Fruit fly (Drosophila melanogaster) whole organism, embryonic: ENCODE data around the gene Pits.

ENCODE experiments used
- Atf6 ChIP-seq: fragments of 200-800 bp; sonication (Bioruptor generic); IDR thresholded peaks from 2 replicates; pipeline ENCODE4 v1.3.6; 2022; ENCODE audit warnings: missing biosample characterization, missing genetic modification characterization
- BEAF-32 ChIP-seq: fragments of 200-800 bp; sonication (Bioruptor generic); optimal IDR thresholded peaks from 3 replicates; lab custom pipeline; 2017; ENCODE audit warnings: missing biosample characterization, missing genetic modification characterization, mild to moderate bottlenecking, moderate library complexity, missing genetic modification reagents
- CG10267 ChIP-seq: fragments of 200-800 bp; sonication (Bioruptor generic); optimal IDR thresholded peaks from 2 replicates; lab custom pipeline; 2018; ENCODE audit warnings: missing biosample characterization, mild to moderate bottlenecking, missing genetic modification characterization, moderate library complexity
- CG10366 ChIP-seq: fragments of 200-800 bp; sonication (Bioruptor generic); IDR thresholded peaks from 2 replicates; pipeline ENCODE4 v1.3.6; 2022; ENCODE audit warnings: missing biosample characterization, missing genetic modification characterization
- CG11696 ChIP-seq: fragments of 200-800 bp; sonication (Bioruptor generic); IDR thresholded peaks from 2 replicates; pipeline ENCODE4 v1.3.6; 2022; ENCODE audit warnings: missing biosample characterization, missing genetic modification characterization
- CG13123 ChIP-seq: fragments of 200-800 bp; sonication (Bioruptor generic); optimal IDR thresholded peaks from 2 replicates; lab custom pipeline; 2016; ENCODE audit warnings: missing biosample characterization, missing genetic modification characterization
- CG14014 ChIP-seq: fragments of 200-800 bp; sonication (Bioruptor generic); IDR thresholded peaks from 2 replicates; pipeline ENCODE4 v1.3.6; 2022; ENCODE audit warnings: missing biosample characterization, missing genetic modification characterization
- CG14965 ChIP-seq: fragments of 200-800 bp; sonication (Bioruptor generic); optimal IDR thresholded peaks from 2 replicates; lab custom pipeline; 2016; ENCODE audit warnings: missing biosample characterization, missing genetic modification characterization, borderline replicate concordance
- CG15073 ChIP-seq: fragments of 200-800 bp; sonication (Bioruptor generic); optimal IDR thresholded peaks from 2 replicates; lab custom pipeline; 2016; ENCODE audit warnings: missing biosample characterization, missing genetic modification characterization
- CG15601 ChIP-seq: fragments of 200-800 bp; sonication (Bioruptor generic); optimal IDR thresholded peaks from 3 replicates; lab custom pipeline; 2019; ENCODE audit warnings: missing biosample characterization, mild to moderate bottlenecking, missing genetic modification characterization, moderate library complexity
- CG16863 ChIP-seq: fragments of 200-800 bp; sonication (Bioruptor generic); optimal IDR thresholded peaks from 3 replicates; lab custom pipeline; 2016; ENCODE audit warnings: missing biosample characterization, missing genetic modification characterization
- CG2129 ChIP-seq: fragments of 200-800 bp; sonication (Bioruptor generic); IDR thresholded peaks from 2 replicates; pipeline ENCODE4 v1.3.6; 2022; ENCODE audit warnings: missing biosample characterization, missing genetic modification characterization; ENCODE audit not compliant: partially characterized antibody
- CG2678 ChIP-seq: fragments of 200-800 bp; sonication (Bioruptor generic); optimal IDR thresholded peaks from 3 replicates; lab custom pipeline; 2019; ENCODE audit warnings: missing biosample characterization, mild to moderate bottlenecking, missing genetic modification characterization, moderate library complexity
- CG32772 ChIP-seq: fragments of 200-800 bp; sonication (Bioruptor generic); IDR thresholded peaks from 2 replicates; pipeline ENCODE4 v1.3.6; 2022; ENCODE audit warnings: missing biosample characterization, missing genetic modification characterization
- CG3726 ChIP-seq: fragments of 200-800 bp; sonication (Bioruptor generic); IDR thresholded peaks from 3 replicates; pipeline ENCODE4, ENCODE4 v1.3.6; 2022; ENCODE audit warnings: missing biosample characterization, missing genetic modification characterization
- Deaf1 ChIP-seq: fragments of 200-800 bp; optimal IDR thresholded peaks from 3 replicates; lab custom pipeline; 2019; ENCODE audit warnings: missing biosample characterization, mild to moderate bottlenecking, missing genetic modification characterization, moderate library complexity
- Doc3 ChIP-seq: fragments of 200-800 bp; sonication (Bioruptor generic); IDR thresholded peaks from 3 replicates; pipeline ENCODE4 v1.3.6; 2022; ENCODE audit warnings: missing biosample characterization, missing genetic modification characterization; ENCODE audit not compliant: partially characterized antibody
- Dp ChIP-seq: fragments of 200-800 bp; sonication (Bioruptor generic); optimal IDR thresholded peaks from 2 replicates; lab custom pipeline; 2018; ENCODE audit warnings: missing biosample characterization, mild to moderate bottlenecking, missing genetic modification characterization, moderate library complexity
- Drgx ChIP-seq: fragments of 200-800 bp; sonication (Bioruptor generic); IDR thresholded peaks from 2 replicates; pipeline ENCODE4 v1.3.6; 2022; ENCODE audit warnings: missing biosample characterization, missing genetic modification characterization
- Elba2 ChIP-seq: fragments of 200-800 bp; sonication (Bioruptor generic); optimal IDR thresholded peaks from 3 replicates; lab custom pipeline; 2016; ENCODE audit warnings: missing biosample characterization, missing genetic modification characterization
- Fer3 ChIP-seq: fragments of 200-800 bp; sonication (Bioruptor generic); optimal IDR thresholded peaks from 2 replicates; lab custom pipeline; 2018; ENCODE audit warnings: missing biosample characterization, mild to moderate bottlenecking, missing genetic modification characterization, moderate library complexity
- NK7.1 ChIP-seq: fragments of 200-800 bp; sonication (Bioruptor generic); optimal IDR thresholded peaks from 3 replicates; lab custom pipeline; 2016; ENCODE audit warnings: missing biosample characterization, missing genetic modification characterization
- NfI ChIP-seq: fragments of 200-800 bp; sonication (Bioruptor generic); optimal IDR thresholded peaks from 3 replicates; lab custom pipeline; 2018; ENCODE audit warnings: missing biosample characterization, mild to moderate bottlenecking, missing genetic modification characterization, moderate library complexity
- Ravus ChIP-seq: fragments of 200-800 bp; sonication (Bioruptor generic); IDR thresholded peaks from 2 replicates; pipeline ENCODE4 v1.3.6; 2022; ENCODE audit warnings: missing biosample characterization, missing genetic modification characterization
- Ssrp ChIP-seq: fragments of 200-800 bp; sonication (Bioruptor generic); optimal IDR thresholded peaks from 2 replicates; lab custom pipeline; 2018; ENCODE audit warnings: missing biosample characterization, mild to moderate bottlenecking, missing genetic modification characterization, moderate library complexity
- Usf ChIP-seq: fragments of 200-800 bp; sonication (Bioruptor generic); optimal IDR thresholded peaks from 2 replicates; lab custom pipeline; 2017; ENCODE audit warnings: missing genotype, missing biosample characterization, missing genetic modification characterization
- br ChIP-seq: fragments of >200 bp; optimal IDR thresholded peaks from 2 replicates; lab custom pipeline; 2017
- bsh ChIP-seq, 2 experiments: fragments of 200-800 bp; sonication (Bioruptor generic); optimal IDR thresholded peaks; 2 replicates each; lab custom pipeline; 2017 to 2018; ENCODE audit warnings: mild to moderate bottlenecking in 2 of 2, missing biosample characterization in 2 of 2, missing genetic modification characterization in 2 of 2, moderate library complexity in 1 of 2
- chm ChIP-seq: fragments of 200-800 bp; sonication (Bioruptor generic); IDR thresholded peaks from 2 replicates; pipeline ENCODE4 v1.3.6; 2022; ENCODE audit warnings: missing biosample characterization, missing genetic modification characterization
- en ChIP-seq: fragments of 200-800 bp; sonication (Bioruptor generic); optimal IDR thresholded peaks from 2 replicates; lab custom pipeline; 2016; ENCODE audit warnings: missing biosample characterization, missing genetic modification characterization
- eyg ChIP-seq: fragments of 200-800 bp; sonication (Bioruptor generic); optimal IDR thresholded peaks from 3 replicates; lab custom pipeline; 2016; ENCODE audit warnings: missing biosample characterization, missing genetic modification characterization
- grau ChIP-seq: fragments of 200-800 bp; optimal IDR thresholded peaks from 3 replicates; lab custom pipeline; 2019; ENCODE audit warnings: missing biosample characterization, mild to moderate bottlenecking, missing genetic modification characterization, moderate library complexity
- gt ChIP-seq: fragments of 200-800 bp; sonication (Bioruptor generic); IDR thresholded peaks from 2 replicates; pipeline ENCODE4 v1.3.6; 2022; ENCODE audit warnings: missing biosample characterization, missing genetic modification characterization
- ham ChIP-seq: fragments of 200-800 bp; sonication (Bioruptor generic); IDR thresholded peaks from 2 replicates; pipeline ENCODE4 v1.3.6; 2022; ENCODE audit warnings: missing biosample characterization, missing genetic modification characterization
- hth ChIP-seq: fragments of >200 bp; optimal IDR thresholded peaks from 2 replicates; lab custom pipeline; 2017; ENCODE audit warnings: inconsistent platforms
- insv ChIP-seq, 2 experiments: fragments of 200-800 bp; sonication (Bioruptor generic); optimal IDR thresholded peaks; 3 replicates each; lab custom pipeline; 2016 to 2018; ENCODE audit warnings: missing biosample characterization in 2 of 2, missing genetic modification characterization in 2 of 2
- jigr1 ChIP-seq: fragments of 200-800 bp; sonication (Bioruptor generic); IDR thresholded peaks from 3 replicates; pipeline ENCODE4 v1.3.6; 2022; ENCODE audit warnings: missing biosample characterization, missing genetic modification characterization
- klu ChIP-seq: fragments of 200-800 bp; sonication (Bioruptor generic); IDR thresholded peaks from 2 replicates; pipeline ENCODE4 v1.3.6; 2022; ENCODE audit warnings: missing biosample characterization, missing genetic modification characterization
- lab ChIP-seq: fragments of 200-800 bp; sonication (Bioruptor generic); optimal IDR thresholded peaks from 3 replicates; lab custom pipeline; 2017; ENCODE audit warnings: missing biosample characterization, missing genetic modification characterization, mild to moderate bottlenecking, moderate library complexity, missing genetic modification reagents
- seq ChIP-seq: fragments of 200-800 bp; sonication (Bioruptor generic); IDR thresholded peaks from 2 replicates; pipeline ENCODE4 v1.3.6; 2022; ENCODE audit warnings: missing biosample characterization, missing genetic modification characterization
- sima ChIP-seq: fragments of 200-800 bp; sonication (Bioruptor generic); optimal IDR thresholded peaks from 2 replicates; lab custom pipeline; 2016; ENCODE audit warnings: missing biosample characterization, missing genetic modification characterization
- sna ChIP-seq: fragments of 200-800 bp; sonication (Bioruptor generic); IDR thresholded peaks from 2 replicates; pipeline ENCODE4 v1.3.6; 2022; ENCODE audit warnings: missing biosample characterization, missing genetic modification characterization; ENCODE audit not compliant: partially characterized antibody
- sob ChIP-seq: fragments of 200-800 bp; sonication (Bioruptor generic); IDR thresholded peaks from 2 replicates; pipeline ENCODE4 v1.3.6; 2022; ENCODE audit warnings: missing biosample characterization, missing genetic modification characterization
- sr ChIP-seq: fragments of 200-800 bp; sonication (Bioruptor generic); IDR thresholded peaks from 3 replicates; pipeline ENCODE4 v1.3.6; 2022; ENCODE audit warnings: missing biosample characterization, missing genetic modification characterization
- tap ChIP-seq: fragments of 200-800 bp; optimal IDR thresholded peaks from 3 replicates; lab custom pipeline; 2019; ENCODE audit warnings: missing biosample characterization, mild to moderate bottlenecking, missing genetic modification characterization, moderate library complexity
- tio ChIP-seq: fragments of 200-800 bp; sonication (Bioruptor generic); optimal IDR thresholded peaks from 2 replicates; lab custom pipeline; 2017; ENCODE audit warnings: missing biosample characterization, missing genetic modification characterization, inconsistent platforms
- ttk ChIP-seq: fragments of 200-800 bp; sonication (Bioruptor generic); IDR thresholded peaks from 2 replicates; pipeline ENCODE4 v2.1.2; 2022; ENCODE audit warnings: missing biosample characterization, missing genetic modification characterization
- wek ChIP-seq: fragments of 200-800 bp; sonication (Bioruptor generic); optimal IDR thresholded peaks from 3 replicates; lab custom pipeline; 2018; ENCODE audit warnings: missing biosample characterization, mild to moderate bottlenecking, missing genetic modification characterization, moderate library complexity
- z ChIP-seq: fragments of 200-800 bp; sonication (Bioruptor generic); IDR thresholded peaks from 3 replicates; pipeline ENCODE4 v1.3.6; 2022; ENCODE audit warnings: missing biosample characterization, missing genetic modification characterization

Pits gene

DNA sequence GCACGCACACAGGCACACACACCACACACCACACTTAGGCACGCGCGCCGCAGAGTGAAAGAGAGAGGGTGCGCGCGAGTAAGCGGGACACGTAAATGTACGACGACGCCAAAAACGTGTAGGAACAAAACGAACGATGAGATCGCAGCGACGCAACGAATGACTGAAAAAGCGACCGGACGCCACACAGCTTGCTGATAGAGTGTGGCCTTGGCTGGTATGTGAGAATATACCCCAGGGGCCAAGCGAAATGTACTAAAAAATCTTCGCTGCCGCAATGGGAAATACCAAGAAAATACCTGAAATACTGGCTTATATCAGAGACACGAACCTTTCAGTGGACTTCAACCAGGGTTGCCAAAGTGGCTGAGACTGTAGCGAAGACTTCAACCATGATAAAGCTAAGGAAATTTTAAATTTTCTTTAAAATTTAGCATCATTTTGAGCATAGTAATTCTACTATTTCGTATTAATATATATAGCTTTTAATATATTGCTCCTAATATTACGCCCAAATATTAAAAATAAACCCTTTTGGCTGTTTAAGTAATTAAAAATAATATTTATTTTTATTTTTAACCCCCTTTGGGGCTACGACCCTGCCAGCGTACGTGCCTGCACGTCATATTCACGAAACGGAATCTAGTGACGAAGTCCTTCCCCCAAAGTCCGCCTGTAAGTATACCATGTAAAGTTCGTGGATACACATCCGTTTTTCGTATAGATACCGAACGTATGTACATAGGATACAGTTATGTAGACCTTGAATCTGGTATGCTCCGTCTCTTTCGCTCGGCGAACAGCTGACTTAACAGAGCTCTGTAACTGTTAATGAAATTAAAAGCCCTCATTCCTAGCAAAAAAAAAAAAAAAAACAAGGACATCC, at the start of gene Pits (continued):
- peak; percentile 58 for TF ChIP-seq Dp (GFP tag; lab: Kevin White, UChicago)
- no peak for TF ChIP-seq CG15073
- no peak for TF ChIP-seq ttk (GFP tag; lab: Robert Waterston, UW)
- no peak for TF ChIP-seq CG32772 (GFP tag; lab: Robert Waterston, UW)
- TF ChIP-seq CG15601 (tag; lab: Kevin White, UChicago) = peak; percentile 65
- TF ChIP-seq chm (GFP tag; lab: Robert Waterston, UW) = peak; percentile 82
- no peak for TF ChIP-seq Elba2 (GFP tag; lab: Kevin White, UChicago)
- no peak for TF ChIP-seq gt (GFP tag; lab: Robert Waterston, UW)
- no peak; the same call in 1 of the 2 replicates for TF ChIP-seq ham (GFP tag; lab: Robert Waterston, UW)
- TF ChIP-seq Ssrp = no peak
- TF ChIP-seq CG2129 (GFP tag; lab: Robert Waterston, UW) = no peak
- peak in 1 of 2 experiments; percentile 53 for TF ChIP-seq insv (GFP tag; optimal IDR thresholded peaks at IDR 0.05; lab: Kevin White, UChicago)
- TF ChIP-seq BEAF-32 (GFP tag; lab: Kevin White, UChicago) = peak; percentile 57
- TF ChIP-seq Usf = peak; percentile 3
- no peak for TF ChIP-seq z (GFP tag; lab: Robert Waterston, UW)
- TF ChIP-seq Ravus = no peak
- TF ChIP-seq sr = peak; percentile 78; the same call in 2 of the 3 replicates
- 0 out of 2 replicates have a peak, but pooled peaks have one; percentile 10 for TF ChIP-seq CG11696 (GFP tag; lab: Robert Waterston, UW)
- no peak for TF ChIP-seq CG3726 (GFP tag; lab: Robert Waterston, UW)
- peak; percentile 38 for TF ChIP-seq wek
- TF ChIP-seq tio (GFP tag; lab: Kevin White, UChicago) = peak; percentile 24
- TF ChIP-seq hth (lab: Kevin White, UChicago) = no peak
- peak; percentile 61 for TF ChIP-seq CG10267 (tag; lab: Kevin White, UChicago)
- TF ChIP-seq grau = peak; percentile 56
- peak; percentile 29 for TF ChIP-seq Drgx
- TF ChIP-seq sima (GFP tag; lab: Kevin White, UChicago) = no peak
- TF ChIP-seq Atf6 = peak; percentile 10; the same call in 1 of the 2 replicates
- TF ChIP-seq Fer3 (tag; lab: Kevin White, UChicago) = peak; percentile 25
- TF ChIP-seq NfI (GFP tag; lab: Kevin White, UChicago) = no peak
- TF ChIP-seq jigr1 (GFP tag; lab: Robert Waterston, UW) = 0 out of 3 replicates have a peak, but pooled peaks have one; percentile 43
- peak; percentile 84 for TF ChIP-seq Deaf1 (tag; lab: Kevin White, UChicago)
- no peak for TF ChIP-seq eyg (GFP tag; lab: Kevin White, UChicago)
- TF ChIP-seq klu (GFP tag; lab: Robert Waterston, UW) = peak; percentile 57; the same call in 1 of the 2 replicates
- no peak for TF ChIP-seq tap (tag; lab: Kevin White, UChicago)
- TF ChIP-seq sna (GFP tag; lab: Robert Waterston, UW) = no peak
- peak; percentile 64 for TF ChIP-seq CG2678 (tag; lab: Kevin White, UChicago)
- no peak for TF ChIP-seq CG10366
- TF ChIP-seq en (GFP tag; lab: Kevin White, UChicago) = no peak
- no peak for TF ChIP-seq Doc3 (GFP tag; lab: Robert Waterston, UW)
- TF ChIP-seq NK7.1 (GFP tag; lab: Kevin White, UChicago) = peak; percentile 45
- no peak for TF ChIP-seq br (lab: Kevin White, UChicago)
- no peak for TF ChIP-seq CG16863 (GFP tag; lab: Kevin White, UChicago)
- TF ChIP-seq CG13123 (GFP tag; lab: Kevin White, UChicago) = no peak
- peak; percentile 22 for TF ChIP-seq sob
- TF ChIP-seq seq = no peak
- peak; percentile 27; the same call in 1 of the 2 replicates for TF ChIP-seq CG14014
- TF ChIP-seq CG14965 (GFP tag; lab: Kevin White, UChicago) = no peak
- peak; percentile 59 for TF ChIP-seq lab (GFP tag; lab: Kevin White, UChicago)
- peak in 1 of 2 experiments; percentile 34 for TF ChIP-seq bsh (GFP tag; optimal IDR thresholded peaks at IDR 0.05; lab: Kevin White, UChicago)
